Fruit fly (Drosophila melanogaster): Measurements from ENCODE around the gene CG7208.

CG7208 gene

dm6 chr3R:18196991-18197801 lies 11.7 kb upstream of the CG7208 start (continued):
- TF ChIP-seq CG13296 (GFP tag; optimal IDR thresholded peaks at IDR 0.05) (peak; percentile 39), fd3F (GFP tag; optimal IDR thresholded peaks at IDR 0.05) (peak; percentile 22), sd (tag; optimal IDR thresholded peaks at IDR 0.05) (peak; percentile 81), nmo (GFP tag; optimal IDR thresholded peaks at IDR 0.05) (peak; percentile 76), Hand (GFP tag; optimal IDR thresholded peaks at IDR 0.05) (peak; percentile 8), abd-A (tag; optimal IDR thresholded peaks at IDR 0.05) (peak; percentile 71), HHEX (GFP tag; optimal IDR thresholded peaks at IDR 0.05) (peak; percentile 50), CG15011 (GFP tag; optimal IDR thresholded peaks at IDR 0.05) (peak; percentile 27), pzg (GFP tag; optimal IDR thresholded peaks at IDR 0.05) (peak; percentile 3), CG17186 (GFP tag; optimal IDR thresholded peaks at IDR 0.05) (no peak), ind (GFP tag; optimal IDR thresholded peaks at IDR 0.05) (peak; percentile 51), yki (optimal IDR thresholded peaks at IDR 0.05) (peak; percentile 69), unpg (GFP tag; optimal IDR thresholded peaks at IDR 0.05) (peak; percentile 58), odd (GFP tag; optimal IDR thresholded peaks at IDR 0.05) (peak; percentile 74), CG12071 (GFP tag; optimal IDR thresholded peaks at IDR 0.05) (no peak), dati (GFP tag; IDR thresholded peaks at IDR 0.05) (no peak), Trl (optimal IDR thresholded peaks at IDR 0.05) (peak; percentile 97 to 99), Trl (GFP tag; optimal IDR thresholded peaks at IDR 0.05) (peak; percentile 42), fd96Cb (tag; optimal IDR thresholded peaks at IDR 0.05) (peak; percentile 44), Sox102F (GFP tag; optimal IDR thresholded peaks at IDR 0.05) (peak; percentile 60), Hr3 (GFP tag; optimal IDR thresholded peaks at IDR 0.05) (peak; percentile 77), oc (tag; optimal IDR thresholded peaks at IDR 0.05) (peak; percentile 58), ERR (GFP tag; optimal IDR thresholded peaks at IDR 0.05) (no peak), da (GFP tag; optimal IDR thresholded peaks at IDR 0.05) (no peak), salm (tag; optimal IDR thresholded peaks at IDR 0.05) (no peak), CG12659 (GFP tag; optimal IDR thresholded peaks at IDR 0.05) (peak; percentile 50), CG12236 (GFP tag; optimal IDR thresholded peaks at IDR 0.05) (no peak), CG32532 (GFP tag; IDR thresholded peaks at IDR 0.05) (no peak), CG6654 (GFP tag; optimal IDR thresholded peaks at IDR 0.05) (peak; percentile 36), NfI (GFP tag; optimal IDR thresholded peaks at IDR 0.05) (peak; percentile 53), gsb-n (tag; optimal IDR thresholded peaks at IDR 0.05) (peak; percentile 50), Oaz (GFP tag; IDR thresholded peaks at IDR 0.05) (no peak), Six4 (GFP tag; optimal IDR thresholded peaks at IDR 0.05) (peak; percentile 19), CG10209 (GFP tag; optimal IDR thresholded peaks at IDR 0.05) (peak; percentile 53), Xbp1 (GFP tag; optimal IDR thresholded peaks at IDR 0.05) (peak; percentile 49), CG6689 (GFP tag; IDR thresholded peaks at IDR 0.05) (no peak), Lpt (GFP tag; optimal IDR thresholded peaks at IDR 0.05) (no peak), YL-1 (GFP tag; optimal IDR thresholded peaks at IDR 0.05) (peak; percentile 31), tx (GFP tag; optimal IDR thresholded peaks at IDR 0.05) (peak; percentile 42), tin (GFP tag; optimal IDR thresholded peaks at IDR 0.05) (peak; percentile 52), Atf3 (GFP tag; optimal IDR thresholded peaks at IDR 0.05) (peak; percentile 5), CG2120 (GFP tag; optimal IDR thresholded peaks at IDR 0.05) (peak; percentile 61), Fer2 (tag; optimal IDR thresholded peaks at IDR 0.05) (peak; percentile 23), CG3995 (GFP tag; optimal IDR thresholded peaks at IDR 0.05) (no peak), jing (GFP tag; optimal IDR thresholded peaks at IDR 0.05) (no peak), Fer3 (tag; optimal IDR thresholded peaks at IDR 0.05) (peak; percentile 35), CHES-1-like (GFP tag; optimal IDR thresholded peaks at IDR 0.05) (peak; percentile 7), corto (GFP tag; optimal IDR thresholded peaks at IDR 0.05) (peak; percentile 8), dpn (GFP tag; optimal IDR thresholded peaks at IDR 0.05) (peak; percentile 25 to 28), eve (GFP tag; optimal IDR thresholded peaks at IDR 0.05) (no peak)
